Worm (Caenorhabditis elegans) whole organism, L1 larva: ENCODE data around the gene hrde-2.

ENCODE experiments used
- C04F5.9 ChIP-seq: sonication (generic microtip); optimal IDR thresholded peaks from 2 replicates; lab custom pipeline; 2016; ENCODE audit warnings: missing genetic modification characterization, missing compliant biosample characterization
- C16A3.4 ChIP-seq: fragments of 150-350 bp; optimal IDR thresholded peaks from 2 replicates; lab custom pipeline; 2014; ENCODE audit warnings: missing biosample characterization, missing genetic modification characterization
- F16B12.6 ChIP-seq: fragments of 150-350 bp; optimal IDR thresholded peaks from 2 replicates; lab custom pipeline; 2014; ENCODE audit warnings: missing biosample characterization, missing genetic modification characterization
- aha-1 ChIP-seq: fragments of 150-350 bp; optimal IDR thresholded peaks from 2 replicates; lab custom pipeline; 2014; ENCODE audit warnings: missing biosample characterization, missing genetic modification characterization
- alr-1 ChIP-seq: fragments of 200-800 bp; sonication (Bioruptor generic); optimal IDR thresholded peaks from 2 replicates; lab custom pipeline; 2018; ENCODE audit warnings: borderline replicate concordance, mild to moderate bottlenecking, missing genetic modification characterization, missing compliant biosample characterization
- aly-2 ChIP-seq: fragments of 150-350 bp; optimal IDR thresholded peaks from 2 replicates; lab custom pipeline; 2014; ENCODE audit warnings: missing biosample characterization, missing genetic modification characterization
- blmp-1 ChIP-seq: fragments of 150-350 bp; optimal IDR thresholded peaks from 2 replicates; lab custom pipeline; 2014; ENCODE audit warnings: missing biosample characterization, missing genetic modification characterization
- ceh-8 ChIP-seq: fragments of 200-800 bp; sonication (Bioruptor generic); optimal IDR thresholded peaks from 2 replicates; lab custom pipeline; 2018; ENCODE audit warnings: mild to moderate bottlenecking, missing genetic modification characterization, moderate library complexity, missing compliant biosample characterization
- ceh-88 ChIP-seq: fragments of 200-800 bp; sonication (Bioruptor generic); IDR thresholded peaks from 2 replicates; pipeline ENCODE4 v1.3.6; 2022; ENCODE audit warnings: missing genetic modification characterization, missing compliant biosample characterization
- ces-1 ChIP-seq: fragments of 150-350 bp; optimal IDR thresholded peaks from 2 replicates; lab custom pipeline; 2014; ENCODE audit warnings: missing biosample characterization, missing genetic modification reagents, missing genetic modification characterization
- dsc-1 ChIP-seq: sonication (generic microtip); optimal IDR thresholded peaks from 2 replicates; lab custom pipeline; 2016; ENCODE audit warnings: mild to moderate bottlenecking, missing genetic modification characterization, missing compliant biosample characterization
- efl-1 ChIP-seq, 4 experiments: fragments of 150-350 bp; optimal IDR thresholded peaks in 3 of 4; peaks in 1 of 4; 1 replicate in 1 of 4; 2 replicates in 3 of 4; lab custom pipeline; 2014; ENCODE audit warnings: missing biosample characterization in 2 of 4, missing genetic modification characterization in 2 of 4, missing genetic modification reagents in 2 of 4
- elt-2 ChIP-seq: sonication (generic microtip); optimal IDR thresholded peaks from 2 replicates; lab custom pipeline; 2016; ENCODE audit warnings: missing genetic modification characterization, mild to moderate bottlenecking, inconsistent platforms, missing compliant biosample characterization, missing genetic modification reagents
- elt-3 ChIP-seq, 6 experiments: fragments of 150-350 bp in 1 of 6; sonication (generic microtip); optimal IDR thresholded peaks; 2 replicates each; lab custom pipeline; 2017 to 2018; ENCODE audit warnings: missing biosample characterization in 6 of 6, missing genetic modification characterization in 6 of 6, inconsistent platforms in 1 of 6
- ets-5 ChIP-seq: fragments of 200-800 bp; sonication (Bioruptor generic); IDR thresholded peaks from 2 replicates; pipeline ENCODE4 v1.3.6; 2022; ENCODE audit warnings: missing genetic modification characterization, missing compliant biosample characterization
- hlh-4 ChIP-seq: sonication (generic microtip); optimal IDR thresholded peaks from 2 replicates; lab custom pipeline; 2016; ENCODE audit warnings: mild to moderate bottlenecking, missing genetic modification characterization, missing compliant biosample characterization
- hpl-2 ChIP-seq: fragments of 150-350 bp; optimal IDR thresholded peaks from 2 replicates; lab custom pipeline; 2014; ENCODE audit warnings: missing biosample characterization, missing genetic modification reagents, missing genetic modification characterization
- irx-1 ChIP-seq: sonication (generic microtip); optimal IDR thresholded peaks from 2 replicates; lab custom pipeline; 2016; ENCODE audit warnings: missing genetic modification characterization, missing compliant biosample characterization
- isw-1 ChIP-seq: fragments of 200-800 bp; sonication (Bioruptor generic); IDR thresholded peaks from 2 replicates; pipeline ENCODE4 v1.3.6; 2022; ENCODE audit warnings: missing genetic modification characterization, missing compliant biosample characterization
- lin-13 ChIP-seq: fragments of 150-350 bp; optimal IDR thresholded peaks from 2 replicates; lab custom pipeline; 2014; ENCODE audit warnings: missing biosample characterization, missing genetic modification reagents, missing genetic modification characterization
- lin-14 ChIP-seq: fragments of 200-800 bp; sonication (Bioruptor generic); optimal IDR thresholded peaks from 2 replicates; lab custom pipeline; 2018; ENCODE audit warnings: mild to moderate bottlenecking, missing genetic modification characterization, moderate library complexity, missing compliant biosample characterization
- lin-15B ChIP-seq: fragments of 150-350 bp; sonication (generic microtip); optimal IDR thresholded peaks from 3 replicates; lab custom pipeline; 2014; ENCODE audit warnings: missing biosample characterization, missing genetic modification characterization
- lin-39 ChIP-seq: fragments of 150-350 bp; optimal IDR thresholded peaks from 2 replicates; lab custom pipeline; 2014; ENCODE audit warnings: missing biosample characterization, missing genetic modification reagents, missing genetic modification characterization
- mdl-1 ChIP-seq, 2 experiments: fragments of 150-350 bp; optimal IDR thresholded peaks; 2 replicates each; lab custom pipeline; 2014 to 2017; ENCODE audit warnings: missing biosample characterization in 2 of 2, missing genetic modification characterization in 2 of 2, inconsistent platforms in 1 of 2
- mef-2 ChIP-seq: fragments of 150-350 bp; optimal IDR thresholded peaks from 2 replicates; lab custom pipeline; 2014; ENCODE audit warnings: missing biosample characterization, missing genetic modification characterization
- mep-1 ChIP-seq: fragments of 150-350 bp; optimal IDR thresholded peaks from 2 replicates; lab custom pipeline; 2014; ENCODE audit warnings: missing biosample characterization, missing genetic modification characterization
- nhr-11 ChIP-seq: fragments of 150-350 bp; optimal IDR thresholded peaks from 2 replicates; lab custom pipeline; 2014; ENCODE audit warnings: missing biosample characterization, missing genetic modification characterization
- nhr-12 ChIP-seq: sonication (generic microtip); optimal IDR thresholded peaks from 2 replicates; lab custom pipeline; 2017; ENCODE audit warnings: missing biosample characterization, missing genetic modification characterization
- nhr-19 ChIP-seq: fragments of 200-800 bp; sonication (Bioruptor generic); conservative IDR thresholded peaks from 2 replicates; pipeline ENCODE4 v1.3.6; 2022; ENCODE audit warnings: missing genetic modification characterization, missing compliant biosample characterization
- nhr-20 ChIP-seq: sonication (generic microtip); optimal IDR thresholded peaks from 2 replicates; lab custom pipeline; 2016; ENCODE audit warnings: mild to moderate bottlenecking, missing genetic modification characterization, missing compliant biosample characterization
- nhr-47 ChIP-seq: sonication (generic microtip); optimal IDR thresholded peaks from 2 replicates; lab custom pipeline; 2016; ENCODE audit warnings: mild to moderate bottlenecking, missing genetic modification characterization, moderate library complexity, missing compliant biosample characterization
- nhr-71 ChIP-seq: sonication (generic microtip); optimal IDR thresholded peaks from 2 replicates; lab custom pipeline; 2016; ENCODE audit warnings: mild to moderate bottlenecking, missing genetic modification characterization, moderate library complexity, missing compliant biosample characterization
- nhr-76 ChIP-seq: sonication (generic microtip); optimal IDR thresholded peaks from 2 replicates; lab custom pipeline; 2017; ENCODE audit warnings: missing biosample characterization, missing genetic modification characterization
- pax-3 ChIP-seq: fragments of 200-800 bp; sonication (Bioruptor generic); optimal IDR thresholded peaks from 2 replicates; lab custom pipeline; 2018; ENCODE audit warnings: mild to moderate bottlenecking, missing genetic modification characterization, moderate library complexity, missing compliant biosample characterization
- snpc-4 ChIP-seq: fragments of 150-350 bp; optimal IDR thresholded peaks from 2 replicates; lab custom pipeline; 2014; ENCODE audit warnings: missing biosample characterization, missing genetic modification characterization
- sup-37 ChIP-seq: fragments of 200-800 bp; sonication (Bioruptor generic); optimal IDR thresholded peaks from 2 replicates; lab custom pipeline; 2018; ENCODE audit warnings: mild to moderate bottlenecking, missing genetic modification characterization, missing compliant biosample characterization
- swsn-7 ChIP-seq: sonication (generic microtip); optimal IDR thresholded peaks from 2 replicates; lab custom pipeline; 2016; ENCODE audit warnings: missing genetic modification characterization, missing compliant biosample characterization
- tlp-1 ChIP-seq: fragments of 150-350 bp; optimal IDR thresholded peaks from 2 replicates; lab custom pipeline; 2014; ENCODE audit warnings: missing biosample characterization, missing genetic modification characterization
- unc-30 ChIP-seq: sonication (generic microtip); optimal IDR thresholded peaks from 2 replicates; lab custom pipeline; 2017; ENCODE audit warnings: missing biosample characterization, missing genetic modification characterization
- xbp-1 ChIP-seq: sonication (generic microtip); optimal IDR thresholded peaks from 2 replicates; lab custom pipeline; 2016; ENCODE audit warnings: missing genetic modification characterization, missing compliant biosample characterization
- zag-1 ChIP-seq: fragments of 150-350 bp; optimal IDR thresholded peaks from 2 replicates; lab custom pipeline; 2014; ENCODE audit warnings: missing biosample characterization, missing genetic modification characterization
- zip-4 ChIP-seq: fragments of 200-800 bp; sonication (Bioruptor generic); optimal IDR thresholded peaks from 2 replicates; lab custom pipeline; 2018; ENCODE audit warnings: mild to moderate bottlenecking, missing genetic modification characterization, moderate library complexity, missing compliant biosample characterization
- ztf-11 ChIP-seq, 2 experiments: sonication (generic microtip); optimal IDR thresholded peaks; 2 replicates each; lab custom pipeline; 2016 to 2017; ENCODE audit warnings: missing genetic modification characterization in 2 of 2, missing biosample characterization in 1 of 2, missing compliant biosample characterization in 1 of 2

Gene hrde-2

DNA sequence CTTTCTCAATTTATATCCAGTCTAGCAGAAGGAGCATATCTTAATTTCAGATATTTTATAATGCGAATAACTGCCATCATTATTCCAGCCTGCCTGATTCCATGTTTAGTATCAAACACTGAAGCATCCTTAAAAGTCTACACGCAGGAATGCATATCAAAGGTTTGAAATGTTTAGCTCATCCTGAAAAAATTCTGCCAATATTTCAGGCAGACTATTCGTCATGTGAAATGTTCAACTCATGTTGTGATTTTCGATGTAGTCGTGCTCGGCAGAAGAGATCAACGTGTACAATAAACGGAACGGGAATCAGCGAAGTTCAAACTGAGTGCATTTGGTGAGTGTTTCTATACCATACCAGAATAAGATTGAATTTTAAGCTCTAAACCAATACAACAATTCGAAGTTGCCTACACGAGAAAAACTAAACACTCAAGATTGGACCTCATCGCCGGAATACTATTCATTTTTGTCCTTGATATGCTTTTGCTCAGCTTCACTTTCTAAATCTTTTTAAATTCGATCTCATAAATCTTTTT lies 5.3 kb upstream of the hrde-2 start, which contains the start of gene T01C3.11:
Gene T01C3.11 (plus strand): TSS at position 51 of the 539 bp plus-strand sequence.
- no peak for TF ChIP-seq efl-1 (optimal IDR thresholded peaks at IDR 0.05; lab: Kevin White, UChicago)
- peak in 1 of 2 experiments; percentile 65 for TF ChIP-seq efl-1 (GFP tag; optimal IDR thresholded peaks at IDR 0.05 in 1 of 2; lab: Kevin White, UChicago)
- no peak for TF ChIP-seq lin-14 (GFP tag; lab: Kevin White, UChicago)

DNA sequence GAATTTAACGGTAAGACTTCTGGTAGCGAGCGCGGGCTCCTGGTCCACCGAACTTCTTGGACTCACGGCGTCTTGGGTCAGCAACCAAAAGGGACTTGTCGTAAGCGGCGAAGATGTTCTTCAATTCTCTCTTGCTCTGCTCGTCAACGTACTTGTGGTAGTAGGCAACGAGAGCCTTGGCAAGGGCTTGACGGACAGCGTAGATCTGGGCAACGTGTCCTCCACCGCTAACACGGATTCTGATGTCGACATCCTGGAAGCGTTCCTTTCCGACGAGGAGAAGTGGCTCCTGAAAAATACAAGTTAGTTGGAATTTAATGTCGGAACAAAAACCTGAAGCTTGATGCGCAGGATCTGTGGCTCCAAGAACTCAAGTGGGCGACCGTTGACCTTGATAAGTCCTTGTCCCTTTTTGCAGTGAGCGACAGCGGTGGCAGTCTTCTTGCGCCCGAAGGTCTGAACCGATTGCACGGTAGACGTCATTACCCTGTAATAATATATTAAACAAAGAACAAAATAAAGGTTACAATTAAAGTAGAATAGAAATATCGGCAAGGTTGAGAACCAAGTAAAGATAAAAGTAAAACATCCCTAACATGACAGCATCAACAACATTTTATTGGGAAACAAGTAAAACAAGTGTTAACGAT lies 4.7 kb upstream of the hrde-2 start, which contains the start of gene rps-16:
Gene rps-16 (minus strand): TSS at position 487 of the 650 bp plus-strand sequence.
- TF ChIP-seq isw-1 (GFP tag; lab: Robert Waterston, UW), result no peak
- TF ChIP-seq dsc-1, result no peak
- no peak for TF ChIP-seq ets-5 (GFP tag; lab: Robert Waterston, UW)
- no peak for TF ChIP-seq lin-15B
- no peak for TF ChIP-seq unc-30 (tag; lab: Kevin White, UChicago)
- no peak for TF ChIP-seq ceh-8 (GFP tag; lab: Kevin White, UChicago)
- no peak for TF ChIP-seq nhr-11
- no peak for TF ChIP-seq ceh-88
- TF ChIP-seq C16A3.4 (tag; lab: Kevin White, UChicago), result no peak
- no peak for TF ChIP-seq efl-1 (optimal IDR thresholded peaks at IDR 0.05; lab: Kevin White, UChicago)
- no peak for TF ChIP-seq efl-1 (GFP tag; optimal IDR thresholded peaks at IDR 0.05 in 1 of 2; lab: Kevin White, UChicago)
- no peak for TF ChIP-seq nhr-12 (tag; lab: Kevin White, UChicago)
- TF ChIP-seq aha-1, result no peak
- TF ChIP-seq F16B12.6 (tag; lab: Kevin White, UChicago), result no peak
- TF ChIP-seq zag-1 (tag; lab: Kevin White, UChicago), result no peak

DNA sequence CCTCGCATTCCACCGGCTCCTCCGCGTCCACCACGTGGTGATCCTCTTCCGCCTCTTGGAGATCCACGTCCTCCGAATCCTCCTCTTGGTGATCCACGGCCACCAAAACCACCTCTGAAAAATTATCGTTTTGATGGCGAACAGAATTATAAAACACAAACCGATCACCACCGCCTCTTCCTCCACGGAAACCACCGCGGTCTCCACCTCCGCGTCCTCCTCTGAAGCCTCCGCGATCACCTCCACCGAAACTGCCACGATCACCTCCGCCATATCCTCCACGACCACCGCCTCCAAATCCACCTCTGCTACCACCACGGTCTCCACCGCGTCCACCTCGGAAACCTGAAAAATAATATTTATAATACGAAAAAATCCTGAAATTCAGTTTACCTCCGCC lies 3.4 kb upstream of the hrde-2 start:
- TF ChIP-seq swsn-7 (tag; lab: Kevin White, UChicago) (no peak), elt-3 (tag; optimal IDR thresholded peaks at IDR 0.05; lab: Kevin White, UChicago) (no peak), xbp-1 (tag; lab: Kevin White, UChicago) (no peak), sup-37 (no peak)

DNA sequence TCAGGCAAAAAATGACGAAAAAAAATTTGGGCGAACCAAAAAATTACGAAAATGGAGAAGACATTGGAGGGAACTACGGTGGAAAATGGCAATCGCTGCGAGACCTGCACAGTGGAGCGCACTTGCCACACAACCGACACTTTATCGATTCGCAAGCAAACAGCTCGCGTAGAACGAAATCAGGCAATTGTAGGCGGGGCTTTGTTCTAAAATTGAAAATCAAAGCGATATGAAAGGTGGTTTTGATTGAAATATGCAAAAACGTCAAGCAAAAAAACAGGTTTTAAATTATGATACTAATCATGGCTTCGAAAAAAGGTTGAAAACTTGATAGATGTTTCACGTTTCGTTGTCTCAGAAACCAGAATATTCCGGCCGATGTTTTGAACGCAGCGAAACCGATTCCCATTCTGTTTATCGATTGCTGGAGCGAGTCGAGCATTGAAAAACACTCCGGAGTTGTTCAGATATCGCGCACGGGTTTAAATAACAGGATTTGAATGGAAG lies 2.7 kb upstream of the hrde-2 start, which contains the start of the genes fib-1 and mut-15:
Gene fib-1 (minus strand): TSS at position 40 of the 507 bp plus-strand sequence.
Gene mut-15 (plus strand): TSS at position 360 of the 507 bp plus-strand sequence.
- peak in 1 of 2 experiments; percentile 92 for TF ChIP-seq ztf-11 (tag; optimal IDR thresholded peaks at IDR 0.05; lab: Kevin White, UChicago)
- no peak for TF ChIP-seq hlh-4
- TF ChIP-seq F16B12.6 (tag; lab: Kevin White, UChicago), result peak; percentile 57
- TF ChIP-seq elt-2, result peak; percentile 68
- peak; percentile 90 for TF ChIP-seq C04F5.9
- TF ChIP-seq mep-1 (tag; lab: Kevin White, UChicago), result peak; percentile 94
- TF ChIP-seq lin-39 (tag; lab: Kevin White, UChicago), result peak; percentile 59
- TF ChIP-seq C16A3.4 (tag; lab: Kevin White, UChicago), result peak; percentile 96
- peak; percentile 96 for TF ChIP-seq isw-1 (GFP tag; lab: Robert Waterston, UW)
- peak; percentile 88 for TF ChIP-seq lin-13 (GFP tag; lab: Kevin White, UChicago)
- TF ChIP-seq lin-15B, result peak; percentile 96
- TF ChIP-seq zag-1 (tag; lab: Kevin White, UChicago), result peak; percentile 21
- TF ChIP-seq elt-3 (tag; optimal IDR thresholded peaks at IDR 0.05; lab: Kevin White, UChicago), result peak in 4 of 6 experiments; percentile 45 to 85 (median 66)
- TF ChIP-seq ces-1 (GFP tag; lab: Kevin White, UChicago), result no peak
- TF ChIP-seq zip-4, result peak; percentile 67
- TF ChIP-seq unc-30 (tag; lab: Kevin White, UChicago), result no peak
- peak; percentile 85 for TF ChIP-seq irx-1 (tag; lab: Kevin White, UChicago)
- TF ChIP-seq nhr-20 (tag; lab: Kevin White, UChicago), result peak; percentile 96
- peak in 1 of 2 experiments; percentile 81 for TF ChIP-seq mdl-1 (tag; optimal IDR thresholded peaks at IDR 0.05; lab: Kevin White, UChicago)
- peak; percentile 99 for TF ChIP-seq pax-3 (tag; lab: Kevin White, UChicago)
- peak; percentile 94 for TF ChIP-seq lin-14 (GFP tag; lab: Kevin White, UChicago)
- TF ChIP-seq ets-5 (GFP tag; lab: Robert Waterston, UW), result no peak
- TF ChIP-seq nhr-76 (tag; lab: Kevin White, UChicago), result no peak
- peak; percentile 96 for TF ChIP-seq nhr-47 (tag; lab: Kevin White, UChicago)
- peak; percentile 65 for TF ChIP-seq hpl-2
- TF ChIP-seq nhr-71 (tag; lab: Kevin White, UChicago), result peak; percentile 96
- no peak for TF ChIP-seq alr-1 (tag; lab: Kevin White, UChicago)
- TF ChIP-seq aly-2 (tag; lab: Kevin White, UChicago), result peak; percentile 33
- TF ChIP-seq mef-2 (tag; lab: Kevin White, UChicago), result peak; percentile 56
- TF ChIP-seq tlp-1 (tag; lab: Kevin White, UChicago), result no peak
- TF ChIP-seq ceh-88, result peak; percentile 77
- TF ChIP-seq nhr-19 (GFP tag; lab: Robert Waterston, UW), result peak; percentile 92
- TF ChIP-seq blmp-1 (tag; lab: Kevin White, UChicago), result peak; percentile 73
- peak; percentile 85 for TF ChIP-seq snpc-4 (tag; lab: Kevin White, UChicago)
